Fruit fly (Drosophila melanogaster) whole organism, embryonic: ENCODE data around the gene CG9919.

ENCODE experiments used
- Adf1 ChIP-seq: fragments of 200-800 bp; sonication (Bioruptor generic); IDR thresholded peaks from 2 replicates; pipeline ENCODE4 v1.3.6; 2022; ENCODE audit warnings: missing biosample characterization, missing genetic modification characterization
- Antp ChIP-seq: fragments of 200-800 bp; sonication (Bioruptor generic); optimal IDR thresholded peaks from 3 replicates; lab custom pipeline; 2016; ENCODE audit warnings: missing biosample characterization, missing genetic modification characterization
- Atf-2 ChIP-seq: fragments of 200-800 bp; sonication (Bioruptor generic); optimal IDR thresholded peaks from 2 replicates; lab custom pipeline; 2016; ENCODE audit warnings: missing biosample characterization, missing genetic modification characterization
- Bteb2 ChIP-seq: fragments of 200-800 bp; sonication (Bioruptor generic); optimal IDR thresholded peaks from 2 replicates; lab custom pipeline; 2016; ENCODE audit warnings: missing biosample characterization, missing genetic modification characterization
- CG12659 ChIP-seq: fragments of 200-800 bp; sonication (Bioruptor generic); optimal IDR thresholded peaks from 3 replicates; lab custom pipeline; 2017; ENCODE audit warnings: mild to moderate bottlenecking, missing biosample characterization, missing genetic modification reagents, missing genetic modification characterization
- CG13123 ChIP-seq: fragments of 200-800 bp; sonication (Bioruptor generic); optimal IDR thresholded peaks from 2 replicates; lab custom pipeline; 2016; ENCODE audit warnings: missing biosample characterization, missing genetic modification characterization
- CG13624 ChIP-seq: fragments of 200-800 bp; sonication (Bioruptor generic); optimal IDR thresholded peaks from 2 replicates; lab custom pipeline; 2016; ENCODE audit warnings: missing biosample characterization, missing genetic modification characterization
- CG16813 ChIP-seq: fragments of 200-800 bp; sonication (Bioruptor generic); IDR thresholded peaks from 3 replicates; pipeline ENCODE4 v1.3.6; 2022; ENCODE audit warnings: missing biosample characterization, missing genetic modification characterization; ENCODE audit not compliant: partially characterized antibody
- CG17802 ChIP-seq: fragments of 200-800 bp; sonication (Bioruptor generic); optimal IDR thresholded peaks from 2 replicates; lab custom pipeline; 2018; ENCODE audit warnings: missing biosample characterization, mild to moderate bottlenecking, missing genetic modification characterization, moderate library complexity
- CG2712 ChIP-seq: fragments of 200-800 bp; optimal IDR thresholded peaks from 3 replicates; lab custom pipeline; 2019; ENCODE audit warnings: missing biosample characterization, mild to moderate bottlenecking, missing genetic modification characterization, moderate library complexity
- CG3407 ChIP-seq: fragments of 200-800 bp; sonication (Bioruptor generic); optimal IDR thresholded peaks from 2 replicates; lab custom pipeline; 2018; ENCODE audit warnings: missing biosample characterization, mild to moderate bottlenecking, missing genetic modification characterization
- CG6689 ChIP-seq: fragments of 200-800 bp; sonication (Bioruptor generic); IDR thresholded peaks from 2 replicates; pipeline ENCODE4 v1.3.6; 2022; ENCODE audit warnings: missing biosample characterization, missing genetic modification characterization
- CG7987 ChIP-seq: fragments of 200-800 bp; sonication (Bioruptor generic); optimal IDR thresholded peaks from 2 replicates; lab custom pipeline; 2018; ENCODE audit warnings: missing biosample characterization, mild to moderate bottlenecking, missing genetic modification characterization, moderate library complexity
- CG8388 ChIP-seq: fragments of 200-800 bp; sonication (Bioruptor generic); optimal IDR thresholded peaks from 2 replicates; lab custom pipeline; 2019; ENCODE audit warnings: missing biosample characterization, mild to moderate bottlenecking, missing genetic modification characterization, moderate library complexity
- CG9727 ChIP-seq: fragments of 200-800 bp; sonication (Bioruptor generic); optimal IDR thresholded peaks from 3 replicates; lab custom pipeline; 2017; ENCODE audit warnings: missing biosample characterization, mild to moderate bottlenecking, missing genetic modification characterization
- Dek ChIP-seq: fragments of 200-800 bp; sonication (Bioruptor generic); optimal IDR thresholded peaks from 3 replicates; lab custom pipeline; 2019; ENCODE audit warnings: missing biosample characterization, mild to moderate bottlenecking, missing genetic modification characterization, moderate library complexity
- Dref ChIP-seq: fragments of 200-800 bp; sonication (Bioruptor generic); IDR thresholded peaks from 2 replicates; pipeline ENCODE4 v1.3.6; 2022; ENCODE audit warnings: missing biosample characterization, missing genetic modification characterization
- Drgx ChIP-seq: fragments of 200-800 bp; sonication (Bioruptor generic); IDR thresholded peaks from 2 replicates; pipeline ENCODE4 v1.3.6; 2022; ENCODE audit warnings: missing biosample characterization, missing genetic modification characterization
- E2f1 ChIP-seq: fragments of 200-800 bp; sonication (Bioruptor generic); IDR thresholded peaks from 2 replicates; pipeline ENCODE4 v1.3.6; 2022; ENCODE audit warnings: missing biosample characterization, missing genetic modification characterization
- Eip74EF ChIP-seq, 2 experiments: fragments of 200-800 bp in 1 of 2; fragments of >200 bp in 1 of 2; sonication (Bioruptor generic) in 1 of 2; optimal IDR thresholded peaks; 2 replicates each; lab custom pipeline; 2017 to 2019; ENCODE audit warnings: missing biosample characterization in 2 of 2, missing genetic modification characterization in 2 of 2, mild to moderate bottlenecking in 1 of 2, moderate library complexity in 1 of 2
- Ets97D ChIP-seq: fragments of 200-800 bp; sonication (Bioruptor generic); optimal IDR thresholded peaks from 3 replicates; lab custom pipeline; 2016; ENCODE audit warnings: missing biosample characterization, missing genetic modification characterization
- H15 ChIP-seq: fragments of 200-800 bp; sonication (Bioruptor generic); IDR thresholded peaks from 3 replicates; pipeline ENCODE4 v1.3.6; 2022; ENCODE audit warnings: missing biosample characterization, missing genetic modification characterization
- Kr ChIP-seq: fragments of 200-800 bp; sonication (Bioruptor generic); optimal IDR thresholded peaks from 2 replicates; lab custom pipeline; 2017; ENCODE audit warnings: missing biosample characterization, mild to moderate bottlenecking, missing genetic modification characterization
- Lhr ChIP-seq: fragments of 200-800 bp; sonication (Bioruptor generic); optimal IDR thresholded peaks from 3 replicates; lab custom pipeline; 2017; ENCODE audit warnings: mild to moderate bottlenecking, missing biosample characterization, missing genetic modification reagents, missing genetic modification characterization
- Med ChIP-seq: fragments of 200-800 bp; sonication (Bioruptor generic); peaks from one replicate; lab custom pipeline; 2016; ENCODE audit warnings: missing biosample characterization, missing genetic modification characterization, mild to moderate bottlenecking, inconsistent platforms, moderate library complexity
- NC2β ChIP-seq: fragments of 200-800 bp; sonication (Bioruptor generic); optimal IDR thresholded peaks from 2 replicates; lab custom pipeline; 2016; ENCODE audit warnings: missing biosample characterization, missing genetic modification characterization
- Nf-YC ChIP-seq: fragments of 200-800 bp; optimal IDR thresholded peaks from 3 replicates; lab custom pipeline; 2019; ENCODE audit warnings: missing biosample characterization, mild to moderate bottlenecking, missing genetic modification characterization, moderate library complexity
- NfI ChIP-seq: fragments of 200-800 bp; sonication (Bioruptor generic); optimal IDR thresholded peaks from 3 replicates; lab custom pipeline; 2018; ENCODE audit warnings: missing biosample characterization, mild to moderate bottlenecking, missing genetic modification characterization, moderate library complexity
- Poxn ChIP-seq: fragments of 200-800 bp; sonication (Bioruptor generic); IDR thresholded peaks from 2 replicates; pipeline ENCODE4 v1.3.6; 2022; ENCODE audit warnings: missing biosample characterization, missing genetic modification characterization
- Sin3A ChIP-seq: fragments of >200 bp; optimal IDR thresholded peaks from 2 replicates; lab custom pipeline; 2018
- ato ChIP-seq: fragments of 200-800 bp; sonication (Bioruptor generic); IDR thresholded peaks from 2 replicates; pipeline ENCODE4 v1.3.6; 2022; ENCODE audit warnings: missing biosample characterization, missing genetic modification characterization; ENCODE audit not compliant: partially characterized antibody
- br ChIP-seq: fragments of >200 bp; optimal IDR thresholded peaks from 2 replicates; lab custom pipeline; 2017
- cato ChIP-seq: fragments of 200-800 bp; sonication (Bioruptor generic); optimal IDR thresholded peaks from 2 replicates; lab custom pipeline; 2016; ENCODE audit warnings: missing biosample characterization, missing genetic modification characterization, borderline replicate concordance
- chn ChIP-seq: fragments of 200-800 bp; sonication (Bioruptor generic); optimal IDR thresholded peaks from 2 replicates; lab custom pipeline; 2016; ENCODE audit warnings: missing biosample characterization, missing genetic modification characterization
- danr ChIP-seq: fragments of 200-800 bp; sonication (Bioruptor generic); IDR thresholded peaks from 2 replicates; pipeline ENCODE4 v1.3.6; 2022; ENCODE audit warnings: missing biosample characterization, missing genetic modification characterization
- ftz-f1 ChIP-seq: fragments of 200-800 bp; sonication (Bioruptor generic); optimal IDR thresholded peaks from 2 replicates; lab custom pipeline; 2016; ENCODE audit warnings: missing biosample characterization, missing genetic modification characterization
- gcm2 ChIP-seq: fragments of 200-800 bp; sonication (Bioruptor generic); optimal IDR thresholded peaks from 2 replicates; lab custom pipeline; 2016; ENCODE audit warnings: missing biosample characterization, missing genetic modification characterization
- gem ChIP-seq: fragments of 200-800 bp; sonication (Bioruptor generic); optimal IDR thresholded peaks from 2 replicates; lab custom pipeline; 2019; ENCODE audit warnings: missing biosample characterization, mild to moderate bottlenecking, missing genetic modification characterization, moderate library complexity
- maf-S ChIP-seq: fragments of 200-800 bp; sonication (Bioruptor generic); optimal IDR thresholded peaks from 2 replicates; lab custom pipeline; 2016; ENCODE audit warnings: missing biosample characterization, missing genetic modification characterization
- nerfin-1 ChIP-seq: fragments of 200-800 bp; sonication (Bioruptor generic); optimal IDR thresholded peaks from 3 replicates; lab custom pipeline; 2019; ENCODE audit warnings: missing biosample characterization, mild to moderate bottlenecking, missing genetic modification characterization, moderate library complexity
- pan ChIP-seq, 4 experiments: fragments of >200 bp in 3 of 4; fragments of 200-800 bp in 1 of 4; sonication (Bioruptor generic) in 1 of 4; optimal IDR thresholded peaks in 3 of 4; IDR thresholded peaks in 1 of 4; 2 replicates each; pipeline versions ENCODE4 v1.3.6 to Lab custom; 2017 to 2022; ENCODE audit warnings: missing biosample characterization in 2 of 4, missing genetic modification characterization in 2 of 4, mixed read lengths in 1 of 4
- pfk ChIP-seq: fragments of 200-800 bp; sonication (Bioruptor generic); optimal IDR thresholded peaks from 2 replicates; lab custom pipeline; 2018; ENCODE audit warnings: missing biosample characterization, mild to moderate bottlenecking, missing genetic modification characterization, moderate library complexity
- pho ChIP-seq: fragments of 200-800 bp; sonication (Bioruptor generic); optimal IDR thresholded peaks from 2 replicates; lab custom pipeline; 2016; ENCODE audit warnings: missing biosample characterization, missing genetic modification characterization
- phol ChIP-seq: fragments of 200-800 bp; sonication (Bioruptor generic); optimal IDR thresholded peaks from 3 replicates; lab custom pipeline; 2018; ENCODE audit warnings: missing biosample characterization, mild to moderate bottlenecking, missing genetic modification characterization, moderate library complexity
- schlank ChIP-seq: fragments of 200-800 bp; sonication (Bioruptor generic); optimal IDR thresholded peaks from 2 replicates; lab custom pipeline; 2018; ENCODE audit warnings: missing biosample characterization, mild to moderate bottlenecking, missing genetic modification characterization
- slbo ChIP-seq: fragments of 200-800 bp; sonication (Bioruptor generic); IDR thresholded peaks from 2 replicates; pipeline ENCODE4 v1.3.6; 2022; ENCODE audit warnings: missing biosample characterization, missing genetic modification characterization
- sug ChIP-seq: fragments of 200-800 bp; optimal IDR thresholded peaks from 2 replicates; lab custom pipeline; 2019; ENCODE audit warnings: missing biosample characterization, mild to moderate bottlenecking, missing genetic modification characterization, moderate library complexity
- trem ChIP-seq: fragments of 200-800 bp; optimal IDR thresholded peaks from 3 replicates; lab custom pipeline; 2019; ENCODE audit warnings: missing biosample characterization, mild to moderate bottlenecking, missing genetic modification characterization, moderate library complexity
- zfh2 ChIP-seq: fragments of 200-800 bp; sonication (Bioruptor generic); optimal IDR thresholded peaks from 2 replicates; lab custom pipeline; 2016; ENCODE audit warnings: missing biosample characterization, missing genetic modification characterization

The CG9919 gene

DNA sequence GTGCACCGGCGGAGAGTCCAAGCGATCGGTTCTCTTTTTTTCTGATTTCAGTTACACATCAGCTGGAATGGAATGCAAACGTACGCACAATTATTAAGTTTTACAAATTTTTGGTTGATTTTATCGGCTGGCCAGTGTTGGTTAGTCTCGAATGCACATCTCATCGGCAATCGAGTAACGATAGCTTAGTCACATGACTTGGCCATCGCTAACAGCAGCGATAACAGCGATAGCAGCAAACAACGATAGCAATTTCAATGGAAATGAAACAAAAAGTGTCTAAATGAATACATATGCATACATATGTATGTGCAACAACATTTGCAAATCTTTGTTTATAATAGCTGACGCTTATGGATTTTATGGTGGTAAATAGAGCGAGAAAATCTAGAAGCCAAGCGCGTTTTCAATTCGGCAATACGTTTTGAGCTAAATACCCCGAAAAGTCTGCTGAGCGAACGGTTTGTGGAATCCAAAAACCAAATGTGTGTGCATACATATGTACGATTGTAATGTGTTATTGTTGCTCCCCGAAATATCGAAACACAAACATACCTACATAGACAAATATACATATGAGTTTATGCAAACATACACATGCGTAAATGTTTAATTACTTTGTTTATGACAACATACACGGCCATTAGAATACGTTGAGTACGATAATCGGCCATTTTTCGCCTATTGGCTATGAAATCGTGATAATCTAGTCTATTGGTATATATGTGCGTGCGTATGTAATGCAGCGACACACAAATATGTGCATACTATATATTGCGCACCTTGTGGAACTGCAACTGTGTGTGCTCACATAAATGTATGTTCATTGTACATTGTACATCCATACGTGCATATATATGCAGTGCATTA, 33.9 kb downstream of the CG9919 start, which contains the start of gene CG3632 (continued):
- TF ChIP-seq maf-S (GFP tag; lab: Kevin White, UChicago) (peak; percentile 40), CG12659 (GFP tag; lab: Kevin White, UChicago) (peak; percentile 78), CG3407 (GFP tag; lab: Kevin White, UChicago) (no peak), gem (no peak), br (lab: Kevin White, UChicago) (no peak), chn (GFP tag; lab: Kevin White, UChicago) (peak; percentile 60), E2f1 (0 out of 2 replicates have a peak, but pooled peaks have one; percentile 12), schlank (tag; lab: Kevin White, UChicago) (no peak), Dref (GFP tag; lab: Robert Waterston, UW) (peak; percentile 88), trem (tag; lab: Kevin White, UChicago) (peak; percentile 26), gcm2 (peak; percentile 26), Adf1 (GFP tag; lab: Robert Waterston, UW) (peak; percentile 36; the same call in 1 of the 2 replicates), Lhr (GFP tag; lab: Kevin White, UChicago) (peak; percentile 12), Ets97D (GFP tag; lab: Kevin White, UChicago) (peak; percentile 71), CG9727 (peak; percentile 7), Nf-YC (tag; lab: Kevin White, UChicago) (peak; percentile 53), CG13123 (GFP tag; lab: Kevin White, UChicago) (no peak), Eip74EF (GFP tag; optimal IDR thresholded peaks at IDR 0.05; lab: Kevin White, UChicago) (no peak), Med (GFP tag; lab: Kevin White, UChicago) (peak; percentile 95), NfI (GFP tag; lab: Kevin White, UChicago) (peak; percentile 58), danr (GFP tag; lab: Robert Waterston, UW) (no peak), phol (tag; lab: Kevin White, UChicago) (peak; percentile 23), CG16813 (peak; percentile 82), Drgx (GFP tag; lab: Robert Waterston, UW) (no peak), CG6689 (GFP tag; lab: Robert Waterston, UW) (no peak), pfk (GFP tag; lab: Kevin White, UChicago) (peak; percentile 88), Sin3A (peak; percentile 54), pho (GFP tag; lab: Kevin White, UChicago) (peak; percentile 32), zfh2 (GFP tag; lab: Kevin White, UChicago) (peak; percentile 63), Atf-2 (GFP tag; lab: Kevin White, UChicago) (peak; percentile 17), CG17802 (tag; lab: Kevin White, UChicago) (no peak), Dek (no peak), CG7987 (peak; percentile 51), pan (optimal IDR thresholded peaks at IDR 0.05; lab: Kevin White, UChicago) (no peak), pan (GFP tag; optimal IDR thresholded peaks at IDR 0.05 in 1 of 2, IDR thresholded peaks at IDR 0.05 in 1 of 2) (no peak), sug (tag; lab: Kevin White, UChicago) (peak; percentile 46), ato (GFP tag; lab: Robert Waterston, UW) (peak; percentile 87), Kr (GFP tag; lab: Kevin White, UChicago) (no peak), cato (no peak), nerfin-1 (tag; lab: Kevin White, UChicago) (peak; percentile 42), ftz-f1 (peak; percentile 1), NC2β (peak; percentile 27), CG8388 (peak; percentile 18), Bteb2 (GFP tag; lab: Kevin White, UChicago) (no peak), Antp (GFP tag; lab: Kevin White, UChicago) (peak; percentile 71), CG2712 (tag; lab: Kevin White, UChicago) (peak; percentile 43), Poxn (GFP tag; lab: Robert Waterston, UW) (no peak), slbo (GFP tag; lab: Robert Waterston, UW) (peak; percentile 63; the same call in 1 of the 2 replicates), CG13624 (peak; percentile 56), H15 (GFP tag; lab: Robert Waterston, UW) (no peak)
